Worm (Caenorhabditis elegans): ENCODE data around the gene acr-17.
A peak's percentile ranks its signal among the peaks of the same experiment; 100 is the strongest.
"Not testable (repeated sequence)": the region's sequence is repeated elsewhere in the genome, so short reads cannot be mapped to it uniquely, and the experiment has no call there.

acr-17 gene

ce11 chrV:2601817-2602216 lies 6.6 kb upstream of the acr-17 start:
- TF ChIP-seq W03F9.2 (tag; optimal IDR thresholded peaks at IDR 0.05) (no peak), him-1 (tag; optimal IDR thresholded peaks at IDR 0.05) (no peak), dao-5 (tag; optimal IDR thresholded peaks at IDR 0.05) (no peak)

- no peak for TF ChIP-seq W03F9.2 (tag; optimal IDR thresholded peaks at IDR 0.05)
- TF ChIP-seq him-1 (tag; optimal IDR thresholded peaks at IDR 0.05) = no peak
- no peak for TF ChIP-seq dao-5 (tag; optimal IDR thresholded peaks at IDR 0.05)
These were observed 5.4 kb upstream of the acr-17 start, which contains the start of gene F53E10.6 for ce11 chrV:2603056-2603455. F53E10.6 (minus strand) TSS chrV:2603063.

ce11 chrV:2614986-2615687 lies 6.7 kb downstream of the acr-17 start, which contains the start of gene F53E10.1:
F53E10.1 (plus strand) TSS chrV:2615310.
- TF ChIP-seq W03F9.2 (tag; optimal IDR thresholded peaks at IDR 0.05) (peak; percentile 20), him-1 (tag; optimal IDR thresholded peaks at IDR 0.05) (no peak)

- no peak for TF ChIP-seq W03F9.2 (tag; optimal IDR thresholded peaks at IDR 0.05)
- TF ChIP-seq dao-5 (tag; optimal IDR thresholded peaks at IDR 0.05) = no peak
- no peak for TF ChIP-seq him-1 (tag; optimal IDR thresholded peaks at IDR 0.05)
These were observed 9.0 kb downstream of the acr-17 start for ce11 chrV:2617499-2617898.

- TF ChIP-seq dao-5 (tag; optimal IDR thresholded peaks at IDR 0.05) = no peak
- TF ChIP-seq W03F9.2 (tag; optimal IDR thresholded peaks at IDR 0.05) = no peak
- no peak for TF ChIP-seq him-1 (tag; optimal IDR thresholded peaks at IDR 0.05)
These were observed 13.4 kb downstream of the acr-17 start, which contains the start of gene srh-271 for ce11 chrV:2621879-2622278. srh-271 (minus strand) TSS chrV:2621979.

- TF ChIP-seq dao-5 (tag; optimal IDR thresholded peaks at IDR 0.05) = no peak
These were observed 15.3 kb downstream of the acr-17 start for ce11 chrV:2623765-2624164.

ce11 chrV:2625360-2625759 lies 16.9 kb downstream of the acr-17 start, which contains the start of gene sknr-1:
sknr-1 (minus strand) TSS chrV:2625460.
- not testable (repeated sequence) for TF ChIP-seq dao-5, W03F9.2, him-1 (tag; optimal IDR thresholded peaks at IDR 0.05)

- TF ChIP-seq dao-5 (tag; optimal IDR thresholded peaks at IDR 0.05) = no peak
- TF ChIP-seq W03F9.2 (tag; optimal IDR thresholded peaks at IDR 0.05) = peak; percentile 82
- TF ChIP-seq him-1 (tag; optimal IDR thresholded peaks at IDR 0.05) = peak; percentile 28
These were observed 30.1 kb downstream of the acr-17 start, which contains the start of gene W02H5.19 for ce11 chrV:2638545-2638944. W02H5.19 (plus strand) TSS chrV:2638890.

- TF ChIP-seq him-1 (tag; optimal IDR thresholded peaks at IDR 0.05) (no peak), W03F9.2 (tag; optimal IDR thresholded peaks at IDR 0.05) (no peak), dao-5 (tag; optimal IDR thresholded peaks at IDR 0.05) (no peak)
These were observed 30.6 kb downstream of the acr-17 start, which contains the start of gene W02H5.2 for ce11 chrV:2639035-2639434. W02H5.2 (plus strand) TSS chrV:2639335.

ce11 chrV:2639506-2639905 lies 31.1 kb downstream of the acr-17 start:
- TF ChIP-seq W03F9.2 (tag; optimal IDR thresholded peaks at IDR 0.05) = no peak
- no peak for TF ChIP-seq him-1 (tag; optimal IDR thresholded peaks at IDR 0.05)
- no peak for TF ChIP-seq dao-5 (tag; optimal IDR thresholded peaks at IDR 0.05)

- no peak for TF ChIP-seq W03F9.2 (tag; optimal IDR thresholded peaks at IDR 0.05)
- TF ChIP-seq him-1 (tag; optimal IDR thresholded peaks at IDR 0.05) = no peak
- TF ChIP-seq dao-5 (tag; optimal IDR thresholded peaks at IDR 0.05) = no peak
These were observed 37.6 kb downstream of the acr-17 start for ce11 chrV:2646067-2646466.

ce11 chrV:2647222-2647796 lies 38.9 kb downstream of the acr-17 start:
- TF ChIP-seq him-1 (tag; optimal IDR thresholded peaks at IDR 0.05) = no peak
- no peak for TF ChIP-seq dao-5 (tag; optimal IDR thresholded peaks at IDR 0.05)
- no peak for TF ChIP-seq W03F9.2 (tag; optimal IDR thresholded peaks at IDR 0.05)

ce11 chrV:2650980-2651379 lies 42.5 kb downstream of the acr-17 start:
- TF ChIP-seq dao-5 (tag; optimal IDR thresholded peaks at IDR 0.05) (no peak), W03F9.2 (tag; optimal IDR thresholded peaks at IDR 0.05) (no peak), him-1 (tag; optimal IDR thresholded peaks at IDR 0.05) (no peak)

- TF ChIP-seq him-1 (tag; optimal IDR thresholded peaks at IDR 0.05) = no peak
- no peak for TF ChIP-seq W03F9.2 (tag; optimal IDR thresholded peaks at IDR 0.05)
- TF ChIP-seq dao-5 (tag; optimal IDR thresholded peaks at IDR 0.05) = no peak
These were observed 44.2 kb downstream of the acr-17 start, which contains the start of the genes W02H5.8 and angl-1 for ce11 chrV:2652557-2653133. W02H5.8 (minus strand) TSS chrV:2652657. angl-1 (plus strand) TSS chrV:2653083.

All from whole organism, L4/young adult.